Worm (Caenorhabditis elegans): ENCODE results near the gene F09G8.7.
A peak's percentile ranks its signal among the peaks of the same experiment; 100 is the strongest.

F09G8.7 gene

DNA sequence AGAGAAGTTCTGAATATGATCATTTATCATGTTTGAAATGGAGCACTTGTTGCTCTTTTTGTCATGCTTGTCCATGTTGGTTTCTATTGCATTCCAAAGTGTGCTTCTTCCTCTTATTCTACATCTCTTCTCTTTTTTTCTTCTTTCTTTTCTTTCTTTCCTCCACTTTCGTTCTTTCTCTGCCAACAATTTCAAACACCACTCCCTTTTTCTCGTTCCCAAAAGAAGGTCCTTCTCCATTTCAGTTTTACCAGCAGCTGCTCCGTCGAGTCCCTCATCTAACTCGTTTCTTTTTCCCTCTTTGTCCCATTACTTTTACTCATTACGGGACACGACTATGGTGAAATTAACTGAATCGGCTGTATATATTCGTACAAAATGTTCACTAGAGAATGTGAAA, 13.2 kb downstream of the F09G8.7 start, which contains the start of gene F09G8.5:
Gene F09G8.5 (plus strand): TSS at position 38 of the 400 bp plus-strand sequence.
- TF ChIP-seq unc-55 (GFP tag; optimal IDR thresholded peaks at IDR 0.05): peak; percentile 81
- TF ChIP-seq elt-3 (tag; optimal IDR thresholded peaks at IDR 0.05): no peak

DNA sequence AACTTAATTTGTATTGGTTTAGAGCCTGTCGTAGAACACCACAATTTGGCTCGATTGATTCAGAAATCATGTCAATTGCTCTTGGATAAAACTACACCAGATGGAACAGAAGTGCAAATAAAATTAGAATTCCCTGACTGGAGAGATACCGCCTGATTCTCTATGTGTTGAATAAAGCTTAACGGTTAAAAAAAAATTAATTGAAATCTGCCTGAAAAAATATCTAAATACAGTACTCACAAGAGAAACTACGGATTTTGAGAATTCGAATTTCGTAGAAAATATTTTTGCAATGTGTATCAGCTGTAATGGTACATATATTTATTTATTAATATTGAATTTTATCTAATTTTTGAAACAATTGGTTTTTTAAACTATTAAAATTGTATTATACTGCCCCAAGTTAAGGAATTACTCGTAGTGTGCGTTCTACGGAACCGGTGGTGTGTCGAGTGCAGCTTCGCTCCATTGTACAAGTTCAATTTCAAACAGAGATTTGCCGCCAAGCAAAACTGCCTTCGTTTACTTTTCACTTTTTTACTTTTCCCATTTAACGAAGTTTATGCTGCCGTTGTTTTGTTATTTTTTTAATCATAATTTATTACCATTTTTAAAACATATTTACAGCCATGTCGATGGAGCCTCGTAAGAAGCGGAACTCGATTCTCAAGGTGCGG, 18.0 kb downstream of the F09G8.7 start, which contains the start of gene knl-1:
Gene knl-1 (plus strand): TSS at position 626 of the 677 bp plus-strand sequence.
- TF ChIP-seq crh-2 (tag; optimal IDR thresholded peaks at IDR 0.05) (peak; percentile 7), nhr-129 (tag; optimal IDR thresholded peaks at IDR 0.05) (peak; percentile 76), lin-13 (GFP tag; optimal IDR thresholded peaks at IDR 0.05) (no peak), sem-4 (tag; optimal IDR thresholded peaks at IDR 0.05) (no peak), lin-11 (tag; optimal IDR thresholded peaks at IDR 0.05) (no peak), mdl-1 (tag; optimal IDR thresholded peaks at IDR 0.05) (no peak), nhr-6 (tag; optimal IDR thresholded peaks at IDR 0.05) (no peak), nhr-21 (tag; optimal IDR thresholded peaks at IDR 0.05) (no peak), peb-1 (tag; optimal IDR thresholded peaks at IDR 0.05) (no peak), Y55F3AM.14 (GFP tag; optimal IDR thresholded peaks at IDR 0.05) (no peak), gmeb-1 (tag; optimal IDR thresholded peaks at IDR 0.05) (peak; percentile 73), C34F6.9 (tag; optimal IDR thresholded peaks at IDR 0.05) (peak; percentile 65), elt-1 (tag; optimal IDR thresholded peaks at IDR 0.05) (no peak), mab-5 (tag; optimal IDR thresholded peaks at IDR 0.05) (no peak), alr-1 (tag; optimal IDR thresholded peaks at IDR 0.05) (no peak), egl-27 (tag; optimal IDR thresholded peaks at IDR 0.05) (no peak), aly-2 (tag; optimal IDR thresholded peaks at IDR 0.05) (no peak), unc-39 (tag; optimal IDR thresholded peaks at IDR 0.05) (no peak), unc-62 (GFP tag; optimal IDR thresholded peaks at IDR 0.05) (no peak), nhr-25 (tag; optimal IDR thresholded peaks at IDR 0.05) (no peak), nhr-12 (tag; optimal IDR thresholded peaks at IDR 0.05) (no peak), ztf-4 (tag; optimal IDR thresholded peaks at IDR 0.05) (no peak), R02D3.7 (tag; optimal IDR thresholded peaks at IDR 0.05) (no peak), mbf-1 (tag; optimal IDR thresholded peaks at IDR 0.05) (no peak), fos-1 (tag; optimal IDR thresholded peaks at IDR 0.05) (peak; percentile 2), dmd-4 (tag; optimal IDR thresholded peaks at IDR 0.05) (no peak), nhr-237 (tag; optimal IDR thresholded peaks at IDR 0.05) (no peak), snpc-4 (tag; optimal IDR thresholded peaks at IDR 0.05) (peak; percentile 9), nhr-77 (tag; optimal IDR thresholded peaks at IDR 0.05) (no peak), ama-1 (optimal IDR thresholded peaks at IDR 0.05) (no peak), sma-3 (GFP tag; optimal IDR thresholded peaks at IDR 0.05) (no peak), lsy-2 (tag; optimal IDR thresholded peaks at IDR 0.05) (peak in 1 of 2 experiments; percentile 72), nhr-23 (tag; optimal IDR thresholded peaks at IDR 0.05) (no peak), skn-1 (tag; optimal IDR thresholded peaks at IDR 0.05) (no peak), ceh-82 (tag; optimal IDR thresholded peaks at IDR 0.05) (no peak), nhr-11 (tag; optimal IDR thresholded peaks at IDR 0.05) (no peak), unc-55 (GFP tag; optimal IDR thresholded peaks at IDR 0.05) (peak; percentile 84)

DNA sequence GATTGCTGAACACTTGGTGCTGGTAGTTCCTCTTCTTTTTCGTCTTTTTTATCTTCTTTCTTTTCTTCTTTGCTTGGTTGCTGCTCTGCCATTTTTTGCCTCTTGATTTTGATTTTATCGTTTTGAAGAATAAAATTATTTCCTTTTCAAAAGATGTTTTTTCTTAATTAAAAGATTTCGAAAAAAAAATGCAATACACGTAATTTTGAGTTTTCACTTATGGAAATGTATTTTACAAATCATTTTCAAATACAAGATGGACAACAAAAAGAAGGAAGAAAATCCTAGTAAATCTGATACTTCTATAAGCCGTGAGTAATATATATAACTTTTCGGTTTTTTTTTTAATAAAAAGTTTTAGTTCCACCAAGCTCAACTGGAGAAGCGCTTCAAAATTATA, 18.8 kb downstream of the F09G8.7 start, which contains the start of the genes C02F5.10 and C02F5.2:
Gene C02F5.10 (minus strand): TSS at position 101 of the 400 bp plus-strand sequence.
Gene C02F5.2 (plus strand): TSS at position 239 of the 400 bp plus-strand sequence.
- TF ChIP-seq Y55F3AM.14 (GFP tag; optimal IDR thresholded peaks at IDR 0.05) (no peak), nhr-23 (tag; optimal IDR thresholded peaks at IDR 0.05) (no peak), nhr-21 (tag; optimal IDR thresholded peaks at IDR 0.05) (no peak), lin-39 (tag; optimal IDR thresholded peaks at IDR 0.05) (no peak), unc-55 (GFP tag; optimal IDR thresholded peaks at IDR 0.05) (no peak), nhr-237 (tag; optimal IDR thresholded peaks at IDR 0.05) (no peak), lin-11 (tag; optimal IDR thresholded peaks at IDR 0.05) (no peak), sem-4 (tag; optimal IDR thresholded peaks at IDR 0.05) (no peak), crh-2 (tag; optimal IDR thresholded peaks at IDR 0.05) (no peak), R02D3.7 (tag; optimal IDR thresholded peaks at IDR 0.05) (no peak), alr-1 (tag; optimal IDR thresholded peaks at IDR 0.05) (no peak), ztf-1 (GFP tag; conservative IDR thresholded peaks at IDR 0.05) (no peak), F13H6.1 (tag; optimal IDR thresholded peaks at IDR 0.05) (no peak)
